Worm (Caenorhabditis elegans): ENCODE data around the gene ndc-80.

ce11 chrIV:10056138-10056537, 29.8 kb upstream of the ndc-80 start, which contains the start of gene T04B2.7:
- no peak for TF ChIP-seq ztf-11 (tag; optimal IDR thresholded peaks at IDR 0.05)
- no peak for TF ChIP-seq lin-14 (GFP tag; optimal IDR thresholded peaks at IDR 0.05)
- TF ChIP-seq rnt-1 (tag; optimal IDR thresholded peaks at IDR 0.05) = no peak
- no peak for TF ChIP-seq elt-2 (tag; optimal IDR thresholded peaks at IDR 0.05)
